Worm (Caenorhabditis elegans): ENCODE data around the gene tsp-6.

Gene tsp-6

DNA sequence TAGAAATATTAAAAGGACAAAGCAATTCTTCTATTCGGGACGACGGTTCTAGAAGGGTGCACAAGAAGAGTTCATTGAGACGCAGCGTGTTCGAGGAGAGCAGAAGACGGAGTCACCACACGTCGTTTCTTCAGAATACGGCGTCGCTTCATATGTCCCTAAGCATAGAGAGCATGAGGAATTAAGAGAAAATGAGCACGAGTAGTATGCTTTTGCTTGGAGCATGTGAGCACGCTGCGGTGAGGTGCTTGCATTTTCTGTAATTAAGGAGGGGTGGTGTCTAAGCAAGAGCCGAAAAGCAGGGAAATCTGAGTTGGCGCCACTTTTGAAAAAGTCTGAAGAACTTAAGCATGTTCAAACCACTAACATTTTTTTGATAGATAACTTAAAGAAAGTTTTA, 12.9 kb upstream of the tsp-6 start, which contains the start of gene C14A11.5:
C14A11.5 (minus strand) TSS at position 139 of the 400 bp plus-strand sequence.
- TF ChIP-seq tbx-2 (tag; optimal IDR thresholded peaks at IDR 0.05) (peak; percentile 3), C08G9.2 (tag; optimal IDR thresholded peaks at IDR 0.05) (no peak), tbx-7 (tag; optimal IDR thresholded peaks at IDR 0.05) (no peak), madf-2 (tag; optimal IDR thresholded peaks at IDR 0.05) (no peak), pqm-1 (tag; optimal IDR thresholded peaks at IDR 0.05) (no peak), pros-1 (tag; optimal IDR thresholded peaks at IDR 0.05) (no peak), nhr-232 (tag; optimal IDR thresholded peaks at IDR 0.05) (no peak), ceh-14 (tag; optimal IDR thresholded peaks at IDR 0.05) (peak; percentile 35), hlh-30 (tag; optimal IDR thresholded peaks at IDR 0.05; ENCODE audit: insufficient read depth) (peak; percentile 24), nfya-1 (tag; optimal IDR thresholded peaks at IDR 0.05) (no peak), lim-6 (tag; optimal IDR thresholded peaks at IDR 0.05) (no peak), unc-42 (tag; optimal IDR thresholded peaks at IDR 0.05) (peak; percentile 8), unc-3 (GFP tag; conservative IDR thresholded peaks at IDR 0.05) (no peak), unc-3 (tag; optimal IDR thresholded peaks at IDR 0.05) (no peak), ceh-31 (tag; optimal IDR thresholded peaks at IDR 0.05) (peak; percentile 57), T23F11.4 (GFP tag; optimal IDR thresholded peaks at IDR 0.05) (no peak), ceh-34 (tag; optimal IDR thresholded peaks at IDR 0.05) (no peak), lin-11 (tag; optimal IDR thresholded peaks at IDR 0.05) (no peak)

DNA sequence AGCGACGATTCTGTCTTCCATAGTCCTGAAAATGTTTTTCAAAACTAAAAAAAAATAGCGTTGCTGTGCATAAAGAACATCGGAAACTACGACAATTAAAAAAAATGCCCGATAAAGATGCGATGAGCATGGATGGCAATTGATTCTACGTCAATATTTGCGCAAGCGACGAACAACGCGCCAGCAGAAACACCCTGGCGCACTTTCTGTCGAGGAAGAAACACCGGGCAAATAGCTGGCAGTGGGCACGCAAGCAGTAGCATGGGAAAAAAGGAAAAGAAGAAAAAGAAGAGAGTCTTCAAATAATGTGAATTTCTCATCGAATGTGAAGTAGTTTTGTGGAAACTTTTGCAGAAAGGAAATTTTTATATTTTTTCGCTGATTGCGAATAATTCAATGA, 10.6 kb upstream of the tsp-6 start, which contains the start of gene C14A11.9:
C14A11.9 (minus strand) TSS at position 27 of the 400 bp plus-strand sequence.
- TF ChIP-seq ceh-30 (tag; optimal IDR thresholded peaks at IDR 0.05) (peak; percentile 30), dmd-4 (tag; optimal IDR thresholded peaks at IDR 0.05; ENCODE audit: borderline replicate concordance) (no peak), Y22D7AL.16 (tag; optimal IDR thresholded peaks at IDR 0.05) (no peak), tbx-2 (tag; optimal IDR thresholded peaks at IDR 0.05) (peak; percentile 83), C08G9.2 (tag; optimal IDR thresholded peaks at IDR 0.05) (peak; percentile 71), ceh-34 (tag; optimal IDR thresholded peaks at IDR 0.05) (peak; percentile 62), F13H6.1 (tag; optimal IDR thresholded peaks at IDR 0.05) (peak; percentile 58), zip-5 (tag; optimal IDR thresholded peaks at IDR 0.05) (peak; percentile 18), sdc-2 (tag; optimal IDR thresholded peaks at IDR 0.05) (peak; percentile 86), fkh-10 (GFP tag; optimal IDR thresholded peaks at IDR 0.05) (no peak), sox-2 (GFP tag; IDR thresholded peaks at IDR 0.05) (no peak), ceh-22 (tag; optimal IDR thresholded peaks at IDR 0.05) (no peak), hlh-8 (tag; optimal IDR thresholded peaks at IDR 0.05) (peak; percentile 16), mec-3 (tag; optimal IDR thresholded peaks at IDR 0.05; ENCODE audit: borderline replicate concordance) (no peak), npax-4 (tag; optimal IDR thresholded peaks at IDR 0.05) (peak; percentile 10), hlh-6 (tag; optimal IDR thresholded peaks at IDR 0.05) (peak; percentile 76), ref-2 (tag; optimal IDR thresholded peaks at IDR 0.05) (no peak), pros-1 (tag; optimal IDR thresholded peaks at IDR 0.05) (no peak), unc-42 (tag; optimal IDR thresholded peaks at IDR 0.05) (peak; percentile 53), ceh-24 (tag; optimal IDR thresholded peaks at IDR 0.05) (no peak), pha-4 (tag; optimal IDR thresholded peaks at IDR 0.05) (no peak), ceh-2 (tag; optimal IDR thresholded peaks at IDR 0.05) (peak; percentile 53), pax-1 (tag; optimal IDR thresholded peaks at IDR 0.05) (no peak), elt-4 (tag; optimal IDR thresholded peaks at IDR 0.05) (no peak), hlh-13 (GFP tag; optimal IDR thresholded peaks at IDR 0.05) (peak; percentile 39), tbx-7 (tag; optimal IDR thresholded peaks at IDR 0.05) (no peak), ceh-45 (GFP tag; IDR thresholded peaks at IDR 0.05) (0 out of 2 replicates have a peak, but pooled peaks have one; percentile 39), lim-6 (tag; optimal IDR thresholded peaks at IDR 0.05) (no peak), elt-2 (tag; optimal IDR thresholded peaks at IDR 0.05) (peak; percentile 78), ceh-18 (tag; optimal IDR thresholded peaks at IDR 0.05) (peak; percentile 79), sox-4 (tag; optimal IDR thresholded peaks at IDR 0.05) (peak; percentile 55), ceh-9 (tag; optimal IDR thresholded peaks at IDR 0.05) (no peak), che-1 (tag; optimal IDR thresholded peaks at IDR 0.05) (peak; percentile 60), madf-2 (tag; optimal IDR thresholded peaks at IDR 0.05) (peak; percentile 55), ceh-31 (tag; optimal IDR thresholded peaks at IDR 0.05) (peak; percentile 86), pag-3 (tag; optimal IDR thresholded peaks at IDR 0.05; ENCODE audit: borderline replicate concordance) (no peak), ama-1 (optimal IDR thresholded peaks at IDR 0.05) (no peak), pha-2 (tag; optimal IDR thresholded peaks at IDR 0.05) (peak; percentile 50), nhr-232 (tag; optimal IDR thresholded peaks at IDR 0.05) (peak; percentile 58), unc-3 (GFP tag; conservative IDR thresholded peaks at IDR 0.05) (no peak), unc-3 (tag; optimal IDR thresholded peaks at IDR 0.05) (peak; percentile 70), unc-55 (GFP tag; optimal IDR thresholded peaks at IDR 0.05) (peak; percentile 12), K02D7.2 (tag; optimal IDR thresholded peaks at IDR 0.05) (peak; percentile 25), dve-1 (tag; optimal IDR thresholded peaks at IDR 0.05) (peak; percentile 58)

Measured in whole organism, late embryonic.